Worm (Caenorhabditis elegans) whole organism, late embryonic: ENCODE data around the gene noca-1.

Experiments used
- C08G9.2 ChIP-seq: sonication (generic microtip); optimal IDR thresholded peaks from 2 replicates; lab custom pipeline; 2016; ENCODE audit warnings: mild to moderate bottlenecking, missing genetic modification characterization, moderate library complexity, missing compliant biosample characterization
- F13H6.1 ChIP-seq: sonication (generic microtip); optimal IDR thresholded peaks from 2 replicates; lab custom pipeline; 2016; ENCODE audit warnings: missing genetic modification characterization, missing compliant biosample characterization
- K02D7.2 ChIP-seq: sonication (generic microtip); optimal IDR thresholded peaks from 2 replicates; lab custom pipeline; 2017; ENCODE audit warnings: mild to moderate bottlenecking, missing genetic modification characterization, missing compliant biosample characterization
- K09A11.1 ChIP-seq: sonication (generic microtip); optimal IDR thresholded peaks from 2 replicates; lab custom pipeline; 2017; ENCODE audit warnings: antibody characterized with exemption, mild to moderate bottlenecking, missing genetic modification characterization, missing compliant biosample characterization; ENCODE audit not compliant: insufficient read depth
- T23F11.4 ChIP-seq: fragments of 200-800 bp; sonication (Bioruptor generic); optimal IDR thresholded peaks from 2 replicates; lab custom pipeline; 2018; ENCODE audit warnings: mild to moderate bottlenecking, missing genetic modification characterization, missing compliant biosample characterization
- Y22D7AL.16 ChIP-seq: sonication (generic microtip); optimal IDR thresholded peaks from 2 replicates; lab custom pipeline; 2016; ENCODE audit warnings: missing genetic modification characterization, missing compliant biosample characterization
- ahr-1 ChIP-seq: sonication (generic microtip); optimal IDR thresholded peaks from 2 replicates; lab custom pipeline; 2016; ENCODE audit warnings: missing genetic modification characterization, missing compliant biosample characterization
- ama-1 ChIP-seq: fragments of 150-350 bp; optimal IDR thresholded peaks from 2 replicates; lab custom pipeline; 2014
- ceh-14 ChIP-seq: sonication (generic microtip); optimal IDR thresholded peaks from 2 replicates; lab custom pipeline; 2016; ENCODE audit warnings: missing genotype, missing genetic modification characterization, missing compliant biosample characterization
- ceh-18 ChIP-seq: sonication (generic microtip); optimal IDR thresholded peaks from 2 replicates; lab custom pipeline; 2016; ENCODE audit warnings: missing genetic modification characterization, missing compliant biosample characterization
- ceh-19 ChIP-seq: fragments of 200-800 bp; sonication (Bioruptor generic); optimal IDR thresholded peaks from 2 replicates; lab custom pipeline; 2018; ENCODE audit warnings: mild to moderate bottlenecking, missing genetic modification characterization, missing compliant biosample characterization
- ceh-2 ChIP-seq: sonication (generic microtip); optimal IDR thresholded peaks from 2 replicates; lab custom pipeline; 2016; ENCODE audit warnings: missing genotype, missing genetic modification characterization, missing compliant biosample characterization
- ceh-22 ChIP-seq: sonication (generic microtip); optimal IDR thresholded peaks from 2 replicates; lab custom pipeline; 2017; ENCODE audit warnings: missing biosample characterization, missing genetic modification characterization
- ceh-31 ChIP-seq: sonication (generic microtip); optimal IDR thresholded peaks from 2 replicates; lab custom pipeline; 2016; ENCODE audit warnings: missing genetic modification characterization, missing compliant biosample characterization
- ceh-34 ChIP-seq: sonication (generic microtip); optimal IDR thresholded peaks from 2 replicates; lab custom pipeline; 2016; ENCODE audit warnings: mild to moderate bottlenecking, missing genetic modification characterization, missing compliant biosample characterization
- ceh-6 ChIP-seq: fragments of 200-800 bp; sonication (Bioruptor generic); optimal IDR thresholded peaks from 2 replicates; lab custom pipeline; 2018; ENCODE audit warnings: mild to moderate bottlenecking, missing genetic modification characterization, missing compliant biosample characterization
- che-1 ChIP-seq: sonication (generic microtip); optimal IDR thresholded peaks from 2 replicates; lab custom pipeline; 2016; ENCODE audit warnings: mild to moderate bottlenecking, missing genetic modification characterization, missing compliant biosample characterization
- dmd-4 ChIP-seq: sonication (generic microtip); optimal IDR thresholded peaks from 2 replicates; lab custom pipeline; 2016; ENCODE audit warnings: borderline replicate concordance, missing genetic modification characterization, missing compliant biosample characterization
- dve-1 ChIP-seq: sonication (generic microtip); optimal IDR thresholded peaks from 2 replicates; lab custom pipeline; 2017; ENCODE audit warnings: antibody characterized with exemption, mild to moderate bottlenecking, missing genetic modification characterization, missing compliant biosample characterization
- elt-2 ChIP-seq: sonication (generic microtip); optimal IDR thresholded peaks from 2 replicates; lab custom pipeline; 2016; ENCODE audit warnings: missing genetic modification reagents, missing genetic modification characterization, missing compliant biosample characterization
- ets-4 ChIP-seq: sonication (generic microtip); optimal IDR thresholded peaks from 2 replicates; lab custom pipeline; 2016; ENCODE audit warnings: missing genetic modification characterization, missing compliant biosample characterization
- eyg-1 ChIP-seq: sonication (generic microtip); optimal IDR thresholded peaks from 2 replicates; lab custom pipeline; 2016; ENCODE audit warnings: missing genotype, missing genetic modification characterization, missing compliant biosample characterization
- fkh-10 ChIP-seq: fragments of 150-350 bp; optimal IDR thresholded peaks from 2 replicates; lab custom pipeline; 2014; ENCODE audit warnings: missing biosample characterization, missing genetic modification reagents, missing genetic modification characterization
- fkh-6 ChIP-seq: sonication (generic microtip); optimal IDR thresholded peaks from 2 replicates; lab custom pipeline; 2016; ENCODE audit warnings: missing genetic modification characterization, missing compliant biosample characterization
- hlh-13 ChIP-seq: fragments of 200-800 bp; sonication (Bioruptor generic); optimal IDR thresholded peaks from 2 replicates; lab custom pipeline; 2018; ENCODE audit warnings: mild to moderate bottlenecking, missing genetic modification characterization, missing compliant biosample characterization
- hlh-15 ChIP-seq: sonication (generic microtip); optimal IDR thresholded peaks from 2 replicates; lab custom pipeline; 2016; ENCODE audit warnings: missing genetic modification characterization, missing compliant biosample characterization
- hlh-30 ChIP-seq: sonication (generic microtip); optimal IDR thresholded peaks from 2 replicates; lab custom pipeline; 2017; ENCODE audit warnings: antibody characterized with exemption, missing genetic modification characterization, missing compliant biosample characterization; ENCODE audit not compliant: insufficient read depth
- hlh-6 ChIP-seq: sonication (generic microtip); optimal IDR thresholded peaks from 2 replicates; lab custom pipeline; 2016; ENCODE audit warnings: missing genotype, missing genetic modification characterization, missing compliant biosample characterization
- lim-6 ChIP-seq: sonication (generic microtip); optimal IDR thresholded peaks from 2 replicates; lab custom pipeline; 2016; ENCODE audit warnings: missing genetic modification characterization, missing compliant biosample characterization
- madf-2 ChIP-seq: sonication (generic microtip); optimal IDR thresholded peaks from 2 replicates; lab custom pipeline; 2017; ENCODE audit warnings: missing genetic modification characterization, missing compliant biosample characterization
- nhr-11 ChIP-seq: fragments of 150-350 bp; optimal IDR thresholded peaks from 2 replicates; lab custom pipeline; 2014; ENCODE audit warnings: missing biosample characterization, missing genetic modification characterization
- nhr-232 ChIP-seq: sonication (generic microtip); optimal IDR thresholded peaks from 2 replicates; lab custom pipeline; 2016; ENCODE audit warnings: missing genetic modification characterization, missing compliant biosample characterization
- pag-3 ChIP-seq: sonication (generic microtip); optimal IDR thresholded peaks from 2 replicates; lab custom pipeline; 2016; ENCODE audit warnings: missing compliant biosample characterization, missing genetic modification characterization, borderline replicate concordance
- pat-9 ChIP-seq: fragments of 200-800 bp; sonication (Bioruptor generic); optimal IDR thresholded peaks from 2 replicates; lab custom pipeline; 2018; ENCODE audit warnings: mild to moderate bottlenecking, missing genetic modification characterization, moderate library complexity, missing compliant biosample characterization
- pax-1 ChIP-seq: fragments of 150-350 bp; optimal IDR thresholded peaks from 2 replicates; lab custom pipeline; 2014; ENCODE audit warnings: missing biosample characterization, missing genetic modification characterization
- rnt-1 ChIP-seq: sonication (generic microtip); optimal IDR thresholded peaks from 2 replicates; lab custom pipeline; 2016; ENCODE audit warnings: missing genetic modification characterization, missing compliant biosample characterization
- sox-2 ChIP-seq: fragments of 200-800 bp; sonication (Bioruptor generic); IDR thresholded peaks from 2 replicates; pipeline ENCODE4 v1.3.6; 2022; ENCODE audit warnings: missing genetic modification reagents, missing genetic modification characterization, missing compliant biosample characterization
- syd-9 ChIP-seq: sonication (generic microtip); optimal IDR thresholded peaks from 2 replicates; lab custom pipeline; 2016; ENCODE audit warnings: mild to moderate bottlenecking, missing genetic modification characterization, moderate library complexity, missing compliant biosample characterization
- tbx-2 ChIP-seq: sonication (generic microtip); optimal IDR thresholded peaks from 2 replicates; lab custom pipeline; 2016; ENCODE audit warnings: missing genetic modification characterization, missing compliant biosample characterization
- tbx-7 ChIP-seq: sonication (generic microtip); optimal IDR thresholded peaks from 2 replicates; lab custom pipeline; 2016; ENCODE audit warnings: missing genotype, missing genetic modification characterization, missing compliant biosample characterization
- unc-3 ChIP-seq, 2 experiments: fragments of 200-800 bp in 1 of 2; sonication (Bioruptor generic) in 1 of 2; sonication (generic microtip) in 1 of 2; conservative IDR thresholded peaks in 1 of 2; optimal IDR thresholded peaks in 1 of 2; 2 replicates each; pipeline versions ENCODE4 v1.3.6 to Lab custom; 2016 to 2022; ENCODE audit warnings: missing compliant biosample characterization in 2 of 2, missing genetic modification characterization in 2 of 2, missing genetic modification reagents in 1 of 2
- unc-42 ChIP-seq: sonication (generic microtip); optimal IDR thresholded peaks from 2 replicates; lab custom pipeline; 2016; ENCODE audit warnings: missing genotype, missing genetic modification characterization, missing compliant biosample characterization
- unc-55 ChIP-seq: sonication (generic microtip); optimal IDR thresholded peaks from 2 replicates; lab custom pipeline; 2017; ENCODE audit warnings: missing biosample characterization, missing genetic modification reagents, missing genetic modification characterization
- unc-86 ChIP-seq: sonication (generic microtip); optimal IDR thresholded peaks from 2 replicates; lab custom pipeline; 2016; ENCODE audit warnings: missing genetic modification characterization, missing compliant biosample characterization

noca-1 gene

DNA sequence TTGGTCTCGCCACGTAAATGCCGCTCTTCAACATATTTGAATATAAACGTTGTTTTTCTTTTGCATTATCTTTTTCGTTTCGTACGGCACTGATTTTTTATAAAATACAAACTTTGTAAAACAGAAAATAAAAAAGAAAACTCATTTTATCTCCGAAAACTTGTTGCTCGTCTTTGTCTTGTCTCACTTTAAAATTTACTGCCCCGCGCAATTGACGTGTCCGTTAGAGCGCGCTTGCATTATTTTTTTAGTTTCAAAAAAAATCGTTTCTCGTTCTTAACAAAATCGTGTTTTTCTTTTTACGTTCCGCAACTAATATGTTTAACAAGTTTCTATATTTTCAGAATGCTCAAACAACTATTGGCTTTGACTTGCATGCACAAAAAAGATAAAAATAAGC lies at the start of gene noca-1:
Gene noca-1 (plus strand): TSS at position 345 of the 400 bp plus-strand sequence.
- TF ChIP-seq pat-9 (tag; lab: Kevin White, UChicago) (no peak), syd-9 (tag; lab: Kevin White, UChicago) (no peak), ets-4 (no peak), tbx-7 (tag; lab: Kevin White, UChicago) (no peak), pag-3 (tag; lab: Kevin White, UChicago) (no peak), ceh-14 (no peak), ceh-34 (tag; lab: Kevin White, UChicago) (no peak), unc-86 (no peak), hlh-30 (tag; lab: Kevin White, UChicago) (no peak), unc-55 (no peak), hlh-15 (no peak), ama-1 (no peak), C08G9.2 (no peak), che-1 (tag; lab: Kevin White, UChicago) (no peak), ceh-22 (tag; lab: Kevin White, UChicago) (no peak), tbx-2 (tag; lab: Kevin White, UChicago) (no peak)

DNA sequence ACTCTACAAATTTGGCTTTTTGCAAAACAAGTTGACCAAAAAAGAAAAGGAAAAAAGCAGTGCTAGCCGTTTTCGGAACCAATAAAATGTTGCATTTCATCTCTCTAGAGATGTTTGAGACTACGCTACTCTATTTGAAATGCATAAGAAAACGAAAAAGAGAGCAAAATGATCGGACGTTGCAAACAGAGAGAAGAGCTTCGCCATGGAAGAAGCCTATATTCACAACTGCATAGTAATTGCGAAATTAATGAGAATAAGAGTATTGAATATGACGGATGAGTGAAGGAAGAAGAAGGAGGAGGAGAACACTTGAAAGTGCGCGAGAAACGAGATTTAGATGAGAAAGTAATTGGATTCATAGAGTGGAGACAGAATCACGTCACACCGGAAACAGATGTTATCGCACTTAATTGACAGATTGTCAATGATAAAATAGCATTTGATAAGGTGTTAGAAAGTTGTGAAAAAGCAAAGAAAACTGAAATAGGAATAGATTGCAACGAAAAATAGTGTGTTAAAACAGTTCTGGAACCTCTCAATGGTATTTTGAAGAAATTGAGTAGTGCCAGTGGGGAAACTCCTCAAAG lies 46.8 kb upstream of the noca-1 start:
- no peak for TF ChIP-seq nhr-11 (tag; lab: Kevin White, UChicago)
- no peak for TF ChIP-seq fkh-6 (tag; lab: Kevin White, UChicago)
- TF ChIP-seq hlh-30 (tag; lab: Kevin White, UChicago), result no peak
- TF ChIP-seq tbx-7 (tag; lab: Kevin White, UChicago), result no peak
- no peak for TF ChIP-seq fkh-10 (GFP tag; lab: Kevin White, UChicago)
- no peak for TF ChIP-seq dmd-4 (tag; lab: Kevin White, UChicago)
- no peak for TF ChIP-seq pag-3 (tag; lab: Kevin White, UChicago)
- no peak for TF ChIP-seq T23F11.4 (GFP tag; lab: Kevin White, UChicago)
- TF ChIP-seq ahr-1, result no peak
- TF ChIP-seq ceh-2 (tag; lab: Kevin White, UChicago), result no peak
- TF ChIP-seq unc-42 (tag; lab: Kevin White, UChicago), result peak; percentile 87
- no peak for TF ChIP-seq madf-2
- peak; percentile 35 for TF ChIP-seq unc-55
- peak; percentile 29 for TF ChIP-seq elt-2
- no peak for TF ChIP-seq Y22D7AL.16
- no peak for TF ChIP-seq lim-6
- TF ChIP-seq ets-4, result no peak

DNA sequence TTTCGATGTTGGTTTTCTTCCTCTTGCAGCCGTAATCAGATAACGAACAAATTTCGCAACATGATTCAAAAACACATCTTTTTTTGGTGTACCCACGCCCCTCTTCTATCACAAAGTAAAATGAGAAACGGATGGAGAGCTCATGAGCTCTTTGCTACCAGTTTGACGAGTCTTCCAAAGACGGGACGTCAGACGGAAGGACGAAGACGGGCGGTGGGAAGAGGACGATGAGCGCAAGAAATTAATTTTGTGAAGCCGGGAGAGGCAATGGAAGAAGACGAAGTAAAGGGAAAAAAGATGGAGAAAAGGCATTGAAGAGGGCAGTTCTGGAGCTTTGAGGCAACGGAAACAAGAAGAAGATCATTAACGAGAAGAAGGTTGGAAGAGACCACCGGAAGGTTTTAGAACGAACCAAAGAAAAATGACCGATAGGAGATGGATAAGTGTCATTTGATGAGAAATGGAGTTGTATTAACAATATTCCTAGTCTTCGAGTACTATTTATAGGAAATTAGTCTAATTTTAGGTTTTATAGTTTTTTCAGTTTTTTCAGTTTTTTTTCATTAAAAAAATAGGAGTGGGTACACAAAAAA lies 41.0 kb upstream of the noca-1 start:
- TF ChIP-seq ceh-31 (tag; lab: Kevin White, UChicago) (peak; percentile 2), ceh-34 (tag; lab: Kevin White, UChicago) (no peak), K02D7.2 (no peak), madf-2 (no peak), ceh-14 (peak; percentile 51), pax-1 (no peak), ceh-6 (no peak), rnt-1 (tag; lab: Kevin White, UChicago) (no peak), unc-3 (GFP tag; conservative IDR thresholded peaks at IDR 0.05; lab: Robert Waterston, UW) (no peak), unc-3 (tag; optimal IDR thresholded peaks at IDR 0.05; lab: Kevin White, UChicago) (no peak), fkh-6 (tag; lab: Kevin White, UChicago) (no peak), hlh-6 (no peak), pag-3 (tag; lab: Kevin White, UChicago) (no peak), tbx-2 (tag; lab: Kevin White, UChicago) (peak; percentile 5), K09A11.1 (tag; lab: Kevin White, UChicago) (no peak), syd-9 (tag; lab: Kevin White, UChicago) (no peak), ceh-19 (GFP tag; lab: Kevin White, UChicago) (no peak), Y22D7AL.16 (no peak), ceh-18 (tag; lab: Kevin White, UChicago) (no peak), nhr-232 (tag; lab: Kevin White, UChicago) (no peak), unc-42 (tag; lab: Kevin White, UChicago) (peak; percentile 59), lim-6 (peak; percentile 18), unc-55 (no peak), sox-2 (GFP tag; lab: Robert Waterston, UW) (no peak), elt-2 (no peak), hlh-15 (no peak), dve-1 (tag; lab: Kevin White, UChicago) (no peak), F13H6.1 (tag; lab: Kevin White, UChicago) (no peak), unc-86 (no peak), hlh-13 (GFP tag; lab: Kevin White, UChicago) (no peak), hlh-30 (tag; lab: Kevin White, UChicago) (no peak), eyg-1 (tag; lab: Kevin White, UChicago) (no peak)
